Fruit fly (Drosophila melanogaster): ENCODE results near the gene Cpr35B.

Gene Cpr35B

DNA sequence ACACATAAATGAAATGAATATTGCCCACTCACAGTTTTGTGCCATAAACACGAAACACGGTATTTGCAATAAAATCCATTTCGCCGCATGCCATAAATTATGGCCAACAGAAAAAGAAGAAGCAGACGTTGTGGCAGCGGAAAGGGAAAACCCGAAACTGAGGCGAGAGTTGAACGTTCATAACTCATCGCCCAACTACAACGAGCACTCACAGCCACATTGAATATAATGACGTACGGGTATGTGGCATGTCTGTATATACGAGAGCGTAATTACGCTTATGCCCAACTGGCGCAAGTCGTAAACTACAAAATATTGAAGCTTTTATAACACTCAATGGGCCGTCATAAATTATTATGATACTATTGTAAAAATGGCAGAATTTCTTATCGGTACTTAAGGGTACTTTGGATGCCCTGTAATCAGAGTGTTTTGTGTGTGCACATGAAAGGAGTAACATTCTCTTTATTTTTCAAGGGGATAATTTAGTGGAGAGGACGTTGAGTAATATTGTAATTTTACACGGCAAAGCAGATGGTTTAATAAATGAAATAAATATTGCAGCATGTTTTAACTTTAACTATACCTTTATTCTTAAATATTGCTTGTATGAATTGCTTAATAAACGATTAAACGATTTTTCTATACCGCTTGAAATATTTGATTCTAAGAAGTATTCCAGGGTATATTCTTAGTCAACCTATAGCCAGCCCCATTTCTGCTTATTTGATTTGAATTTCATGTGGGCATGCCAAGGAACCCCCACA is 30.5 kb downstream of the Cpr35B start (continued):
- TF ChIP-seq pum (GFP tag; optimal IDR thresholded peaks at IDR 0.05): no peak
- TF ChIP-seq ac (GFP tag; optimal IDR thresholded peaks at IDR 0.05): no peak
- no peak for TF ChIP-seq Rx (GFP tag; IDR thresholded peaks at IDR 0.05)
- no peak; the same call in 1 of the 2 replicates for TF ChIP-seq GATAe (GFP tag; conservative IDR thresholded peaks at IDR 0.05)
- TF ChIP-seq ash1 (GFP tag; optimal IDR thresholded peaks at IDR 0.05): no peak
- no peak for TF ChIP-seq Taf1 (GFP tag; IDR thresholded peaks at IDR 0.05)
- TF ChIP-seq CG1603 (tag; optimal IDR thresholded peaks at IDR 0.05): peak; percentile 42
- TF ChIP-seq Bdp1 (GFP tag; optimal IDR thresholded peaks at IDR 0.05): no peak
- peak; percentile 36 for TF ChIP-seq ATbp (GFP tag; optimal IDR thresholded peaks at IDR 0.05)
- no peak for TF ChIP-seq CG17612 (GFP tag; IDR thresholded peaks at IDR 0.05)
- TF ChIP-seq exex (tag; optimal IDR thresholded peaks at IDR 0.05): peak; percentile 88
- no peak; the same call in 1 of the 2 replicates for TF ChIP-seq CG8765 (GFP tag; IDR thresholded peaks at IDR 0.05)
- TF ChIP-seq grn (GFP tag; optimal IDR thresholded peaks at IDR 0.05): no peak
- TF ChIP-seq PHDP (tag; optimal IDR thresholded peaks at IDR 0.05): peak; percentile 63
- no peak for TF ChIP-seq fd96Cb (tag; optimal IDR thresholded peaks at IDR 0.05)
- no peak for TF ChIP-seq gt (GFP tag; IDR thresholded peaks at IDR 0.05)
- TF ChIP-seq CG11093 (GFP tag; IDR thresholded peaks at IDR 0.05): no peak
- TF ChIP-seq Hr78 (GFP tag; optimal IDR thresholded peaks at IDR 0.05): no peak
- no peak for TF ChIP-seq CG17802 (tag; optimal IDR thresholded peaks at IDR 0.05)
- peak; percentile 39 for TF ChIP-seq CG5180 (GFP tag; optimal IDR thresholded peaks at IDR 0.05)
- no peak for TF ChIP-seq cg (GFP tag; optimal IDR thresholded peaks at IDR 0.05)
- peak; percentile 49 for TF ChIP-seq CG8388 (GFP tag; optimal IDR thresholded peaks at IDR 0.05)
- no peak for TF ChIP-seq Six4 (GFP tag; optimal IDR thresholded peaks at IDR 0.05)
- no peak for TF ChIP-seq lola (GFP tag; optimal IDR thresholded peaks at IDR 0.05)
- TF ChIP-seq CG10366 (GFP tag; IDR thresholded peaks at IDR 0.05): no peak
- no peak for TF ChIP-seq ato (GFP tag; IDR thresholded peaks at IDR 0.05; ENCODE audit: partially characterized antibody)
- no peak for TF ChIP-seq Dek (tag; optimal IDR thresholded peaks at IDR 0.05)
- no peak for TF ChIP-seq CG11695 (GFP tag; IDR thresholded peaks at IDR 0.05)
- TF ChIP-seq CG8281 (tag; optimal IDR thresholded peaks at IDR 0.05): peak; percentile 67
- peak; percentile 54 for TF ChIP-seq cwo (GFP tag; optimal IDR thresholded peaks at IDR 0.05)
- no peak for TF ChIP-seq Kr (GFP tag; optimal IDR thresholded peaks at IDR 0.05)
- no peak for TF ChIP-seq CG10543 (GFP tag; optimal IDR thresholded peaks at IDR 0.05)
- no peak for TF ChIP-seq Dfd (GFP tag; optimal IDR thresholded peaks at IDR 0.05)
- no peak for TF ChIP-seq repo (GFP tag; optimal IDR thresholded peaks at IDR 0.05)
- no peak for TF ChIP-seq da (GFP tag; optimal IDR thresholded peaks at IDR 0.05)
- TF ChIP-seq Opbp (GFP tag; IDR thresholded peaks at IDR 0.05; ENCODE audit: partially characterized antibody): 0 out of 3 replicates have a peak, but pooled peaks have one; percentile 9
- no peak for TF ChIP-seq CG9817 (tag; optimal IDR thresholded peaks at IDR 0.05)
- TF ChIP-seq CG15696 (tag; optimal IDR thresholded peaks at IDR 0.05): no peak
- no peak for TF ChIP-seq CG7786 (GFP tag; optimal IDR thresholded peaks at IDR 0.05)
- no peak for TF ChIP-seq BEAF-32 (GFP tag; optimal IDR thresholded peaks at IDR 0.05)
- no peak for TF ChIP-seq psq (GFP tag; optimal IDR thresholded peaks at IDR 0.05)
- peak; percentile 70 for TF ChIP-seq CG17385 (GFP tag; optimal IDR thresholded peaks at IDR 0.05)
- TF ChIP-seq odd (GFP tag; optimal IDR thresholded peaks at IDR 0.05): peak; percentile 18
- peak; percentile 29 for TF ChIP-seq CG1233 (GFP tag; optimal IDR thresholded peaks at IDR 0.05)
- no peak for TF ChIP-seq Scr (GFP tag; IDR thresholded peaks at IDR 0.05; ENCODE audit: partially characterized antibody)
- TF ChIP-seq row (GFP tag; IDR thresholded peaks at IDR 0.05): peak; percentile 60
- TF ChIP-seq CTCF (GFP tag; optimal IDR thresholded peaks at IDR 0.05): peak; percentile 56
- TF ChIP-seq CG11723 (GFP tag; optimal IDR thresholded peaks at IDR 0.05): no peak
- TF ChIP-seq Neu2 (GFP tag; optimal IDR thresholded peaks at IDR 0.05; ENCODE audit: borderline replicate concordance): no peak

All from whole organism, embryonic.